Fruit fly (Drosophila melanogaster): ENCODE results near the gene BG642312.

BG642312 gene

DNA sequence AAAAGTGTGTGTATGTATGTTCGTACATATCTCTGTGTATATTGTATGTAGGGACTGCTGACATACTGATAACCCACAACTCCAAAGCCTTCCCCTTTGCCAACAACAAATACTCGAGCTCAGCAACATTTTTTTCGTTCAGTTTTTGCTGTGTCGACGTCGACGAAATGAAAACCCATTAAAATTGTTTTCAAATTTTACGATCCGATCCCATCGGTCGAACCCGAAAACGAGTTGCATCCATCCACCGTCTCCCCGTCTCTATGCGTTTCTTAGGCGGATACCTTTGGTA, 16.4 kb downstream of the BG642312 start (continued):
- no peak for TF ChIP-seq CG6654 (GFP tag; optimal IDR thresholded peaks at IDR 0.05)
- TF ChIP-seq CG15011 (GFP tag; optimal IDR thresholded peaks at IDR 0.05): no peak
- TF ChIP-seq CG6791 (GFP tag; IDR thresholded peaks at IDR 0.05; ENCODE audit: partially characterized antibody): peak; percentile 34; the same call in 1 of the 3 replicates
- no peak for TF ChIP-seq Dref (GFP tag; IDR thresholded peaks at IDR 0.05)
- TF ChIP-seq Kr (GFP tag; optimal IDR thresholded peaks at IDR 0.05): peak; percentile 35
- no peak for TF ChIP-seq CG9876 (GFP tag; optimal IDR thresholded peaks at IDR 0.05)
- no peak for TF ChIP-seq CG10366 (GFP tag; IDR thresholded peaks at IDR 0.05)
- TF ChIP-seq CG6813 (GFP tag; optimal IDR thresholded peaks at IDR 0.05): no peak

DNA sequence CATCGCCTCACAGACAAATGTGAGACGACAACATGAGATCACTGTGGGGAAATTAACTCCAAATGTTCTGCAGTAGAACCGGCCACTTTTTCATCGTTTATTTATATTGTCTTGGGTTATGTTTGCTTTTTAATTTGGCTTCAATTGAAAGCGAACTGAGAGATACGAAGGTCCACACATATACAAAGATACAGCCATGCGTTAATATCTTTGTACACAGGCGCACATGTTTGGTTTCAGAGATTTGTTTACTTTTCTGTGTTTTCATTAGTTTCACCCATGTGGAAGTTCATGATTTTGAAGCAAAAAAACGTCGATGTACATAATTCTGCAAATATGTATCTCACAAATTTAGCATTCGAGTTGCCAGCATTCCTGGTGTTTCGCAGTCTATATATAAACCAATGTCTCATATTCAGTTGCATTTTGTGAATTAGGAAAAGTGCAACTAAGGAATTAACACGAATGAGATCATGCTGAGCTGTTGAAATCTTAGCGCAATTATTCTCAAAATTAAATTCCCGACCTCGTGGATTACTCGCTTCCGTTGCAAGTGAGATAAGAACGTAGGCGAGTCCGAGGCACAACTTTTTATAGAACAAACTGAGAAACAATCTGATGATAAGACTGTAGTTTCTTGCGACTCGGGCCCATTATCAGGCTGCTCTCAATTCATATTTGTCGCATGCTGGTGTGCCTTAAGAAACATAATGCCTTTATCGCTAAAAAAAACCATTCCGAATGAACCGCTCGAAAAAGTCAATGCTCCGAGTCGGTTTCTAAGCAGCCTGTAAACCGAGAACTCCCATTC, 17.0 kb downstream of the BG642312 start:
- TF ChIP-seq Lim3 (GFP tag; IDR thresholded peaks at IDR 0.05) (no peak), BtbVII (GFP tag; optimal IDR thresholded peaks at IDR 0.05) (peak; percentile 76), bigmax (GFP tag; optimal IDR thresholded peaks at IDR 0.05) (peak; percentile 47), Poxn (GFP tag; IDR thresholded peaks at IDR 0.05) (no peak), CG10274 (GFP tag; optimal IDR thresholded peaks at IDR 0.05) (peak; percentile 13), CG4617 (GFP tag; optimal IDR thresholded peaks at IDR 0.05; ENCODE audit: borderline replicate concordance) (no peak), CG33557 (GFP tag; optimal IDR thresholded peaks at IDR 0.05) (peak; percentile 47), Atf6 (GFP tag; IDR thresholded peaks at IDR 0.05) (0 out of 2 replicates have a peak, but pooled peaks have one; percentile 27), CG6813 (GFP tag; optimal IDR thresholded peaks at IDR 0.05) (peak; percentile 80), Jarid2 (GFP tag; optimal IDR thresholded peaks at IDR 0.05) (peak; percentile 28), insv (GFP tag; optimal IDR thresholded peaks at IDR 0.05) (peak in 1 of 2 experiments; percentile 18), CG12104 (GFP tag; optimal IDR thresholded peaks at IDR 0.05) (peak; percentile 25), sc (optimal IDR thresholded peaks at IDR 0.05) (no peak), sc (GFP tag; optimal IDR thresholded peaks at IDR 0.05) (no peak), CG14860 (GFP tag; IDR thresholded peaks at IDR 0.05; ENCODE audit: partially characterized antibody) (no peak), Xrp1 (GFP tag; IDR thresholded peaks at IDR 0.05) (peak; percentile 57), zen (tag; optimal IDR thresholded peaks at IDR 0.05) (peak; percentile 58), CG18764 (GFP tag; optimal IDR thresholded peaks at IDR 0.05) (peak; percentile 30), pita (GFP tag; optimal IDR thresholded peaks at IDR 0.05) (no peak), grau (tag; optimal IDR thresholded peaks at IDR 0.05) (no peak), Hey (tag; optimal IDR thresholded peaks at IDR 0.05) (peak; percentile 33), CG12299 (tag; optimal IDR thresholded peaks at IDR 0.05) (peak; percentile 65), CG8924 (tag; optimal IDR thresholded peaks at IDR 0.05) (peak; percentile 65), CG42726 (GFP tag; IDR thresholded peaks at IDR 0.05; ENCODE audit: partially characterized antibody) (no peak), CG18619 (GFP tag; optimal IDR thresholded peaks at IDR 0.05) (peak; percentile 42), Oli (tag; optimal IDR thresholded peaks at IDR 0.05) (no peak), unpg (GFP tag; optimal IDR thresholded peaks at IDR 0.05) (no peak), pros (GFP tag; optimal IDR thresholded peaks at IDR 0.05) (peak; percentile 58), dmrt11E (tag; optimal IDR thresholded peaks at IDR 0.05) (peak; percentile 11), CG15696 (tag; optimal IDR thresholded peaks at IDR 0.05) (peak; percentile 93), CG2202 (tag; optimal IDR thresholded peaks at IDR 0.05) (peak; percentile 18), fru (optimal IDR thresholded peaks at IDR 0.05) (no peak), toy (GFP tag; IDR thresholded peaks at IDR 0.05) (no peak), CG4707 (GFP tag; optimal IDR thresholded peaks at IDR 0.05) (peak; percentile 40), HLHmδ (GFP tag; optimal IDR thresholded peaks at IDR 0.05) (peak; percentile 22), exex (tag; optimal IDR thresholded peaks at IDR 0.05) (no peak), TFAM (GFP tag; optimal IDR thresholded peaks at IDR 0.05) (peak; percentile 16), schlank (tag; optimal IDR thresholded peaks at IDR 0.05) (peak; percentile 28), ATbp (GFP tag; optimal IDR thresholded peaks at IDR 0.05) (peak; percentile 55), Oaz (GFP tag; IDR thresholded peaks at IDR 0.05) (no peak), wek (GFP tag; optimal IDR thresholded peaks at IDR 0.05) (peak; percentile 73)
